Worm (Caenorhabditis elegans) whole organism, L4 larva: ENCODE measurements around the gene F59B2.9.

ENCODE experiments used
- F10B5.3 ChIP-seq: sonication (generic microtip); optimal IDR thresholded peaks from 2 replicates; lab custom pipeline; 2016; ENCODE audit warnings: mild to moderate bottlenecking, missing genetic modification characterization, missing compliant biosample characterization
- Y105C5A.15 ChIP-seq: fragments of 200-800 bp; sonication (Bioruptor generic); IDR thresholded peaks from 2 replicates; pipeline ENCODE4 v1.3.6; 2022; ENCODE audit warnings: missing genetic modification characterization, missing compliant biosample characterization
- Y75B8A.6 ChIP-seq: fragments of 200-800 bp; sonication (Bioruptor generic); IDR thresholded peaks from 2 replicates; pipeline ENCODE4 v1.3.6; 2022; ENCODE audit warnings: missing genetic modification reagents, missing genetic modification characterization, missing compliant biosample characterization
- ZK337.2 ChIP-seq: fragments of 200-800 bp; sonication (Bioruptor generic); IDR thresholded peaks from 2 replicates; pipeline ENCODE4 v1.3.6; 2022; ENCODE audit warnings: missing genetic modification reagents, missing genetic modification characterization, missing compliant biosample characterization
- arid-1 ChIP-seq: fragments of 200-800 bp; sonication (Bioruptor generic); conservative IDR thresholded peaks from 2 replicates; pipeline ENCODE4 v1.3.6; 2022; ENCODE audit warnings: missing genetic modification reagents, missing genetic modification characterization, missing compliant biosample characterization
- attf-4 ChIP-seq: sonication (generic microtip); optimal IDR thresholded peaks from 3 replicates; lab custom pipeline; 2017; ENCODE audit warnings: missing biosample characterization, missing genetic modification characterization
- ceh-28 ChIP-seq: fragments of 150-350 bp; optimal IDR thresholded peaks from 2 replicates; lab custom pipeline; 2014; ENCODE audit warnings: missing biosample characterization, missing genetic modification reagents, missing genetic modification characterization
- ceh-32 ChIP-seq: sonication (generic microtip); optimal IDR thresholded peaks from 2 replicates; lab custom pipeline; 2016; ENCODE audit warnings: mild to moderate bottlenecking, missing genetic modification characterization, missing compliant biosample characterization; ENCODE audit not compliant: poor library complexity
- ces-1 ChIP-seq: fragments of 150-350 bp; sonication (generic microtip); optimal IDR thresholded peaks from 4 replicates; lab custom pipeline; 2014; ENCODE audit warnings: missing biosample characterization, missing genetic modification reagents, missing genetic modification characterization
- ctbp-1 ChIP-seq: fragments of 200-800 bp; sonication (Bioruptor generic); IDR thresholded peaks from 2 replicates; pipeline ENCODE4 v1.3.6; 2022; ENCODE audit warnings: missing genetic modification reagents, missing genetic modification characterization, missing compliant biosample characterization
- daf-12 ChIP-seq: fragments of 150-350 bp; optimal IDR thresholded peaks from 2 replicates; lab custom pipeline; 2014; ENCODE audit warnings: missing biosample characterization, missing genetic modification reagents, missing genetic modification characterization
- dmd-6 ChIP-seq: fragments of 200-800 bp; sonication (Bioruptor generic); IDR thresholded peaks from 2 replicates; pipeline ENCODE4 v1.3.6; 2022; ENCODE audit warnings: missing genetic modification reagents, missing genetic modification characterization, missing compliant biosample characterization
- dpl-1 ChIP-seq: fragments of 150-350 bp; optimal IDR thresholded peaks from 2 replicates; lab custom pipeline; 2014; ENCODE audit warnings: missing biosample characterization, missing genetic modification reagents, missing genetic modification characterization
- dve-1 ChIP-seq: sonication (generic microtip); optimal IDR thresholded peaks from 2 replicates; lab custom pipeline; 2017; ENCODE audit warnings: antibody characterized with exemption, mild to moderate bottlenecking, missing genetic modification characterization, missing compliant biosample characterization; ENCODE audit not compliant: insufficient read depth
- egl-43 ChIP-seq: fragments of 200-800 bp; sonication (Bioruptor generic); IDR thresholded peaks from 2 replicates; pipeline ENCODE4 v1.3.6; 2022; ENCODE audit warnings: missing genetic modification reagents, missing genetic modification characterization, missing compliant biosample characterization
- fkh-10 ChIP-seq: fragments of 150-350 bp; optimal IDR thresholded peaks from 2 replicates; lab custom pipeline; 2014; ENCODE audit warnings: missing biosample characterization, missing genetic modification reagents, missing genetic modification characterization
- hlh-11 ChIP-seq: fragments of 200-800 bp; sonication (Bioruptor generic); optimal IDR thresholded peaks from 2 replicates; lab custom pipeline; 2018; ENCODE audit warnings: mild to moderate bottlenecking, missing genetic modification characterization, missing compliant biosample characterization
- hlh-30 ChIP-seq: sonication (generic microtip); optimal IDR thresholded peaks from 2 replicates; lab custom pipeline; 2017; ENCODE audit warnings: antibody characterized with exemption, mild to moderate bottlenecking, missing genetic modification characterization, missing compliant biosample characterization; ENCODE audit not compliant: insufficient read depth
- hmg-1.1 ChIP-seq: fragments of 200-800 bp; sonication (Bioruptor generic); IDR thresholded peaks from 2 replicates; pipeline ENCODE4 v1.3.6; 2022; ENCODE audit warnings: missing genetic modification reagents, missing genetic modification characterization, missing compliant biosample characterization
- jun-1 ChIP-seq: fragments of 150-350 bp; optimal IDR thresholded peaks from 2 replicates; lab custom pipeline; 2014; ENCODE audit warnings: missing biosample characterization, missing genetic modification reagents, missing genetic modification characterization
- lin-13 ChIP-seq: fragments of 150-350 bp; optimal IDR thresholded peaks from 2 replicates; lab custom pipeline; 2014; ENCODE audit warnings: missing biosample characterization, missing genetic modification reagents, missing genetic modification characterization
- lin-15B ChIP-seq: fragments of 150-350 bp; sonication (generic microtip); optimal IDR thresholded peaks from 3 replicates; lab custom pipeline; 2014; ENCODE audit warnings: missing biosample characterization, missing genetic modification characterization
- lsy-2 ChIP-seq, 2 experiments: fragments of 150-350 bp in 1 of 2; sonication (generic microtip) in 1 of 2; optimal IDR thresholded peaks; 2 replicates each; lab custom pipeline; 2014 to 2017; ENCODE audit warnings: missing biosample characterization in 2 of 2, missing genetic modification characterization in 2 of 2
- madf-5 ChIP-seq, 2 experiments: fragments of 200-800 bp; sonication (Bioruptor generic); IDR thresholded peaks; 2 replicates each; pipeline ENCODE4 v1.3.6; 2022; ENCODE audit warnings: missing compliant biosample characterization in 2 of 2, missing genetic modification characterization in 2 of 2
- madf-9 ChIP-seq: fragments of 200-800 bp; sonication (Bioruptor generic); conservative IDR thresholded peaks from 2 replicates; pipeline ENCODE4 v1.3.6; 2022; ENCODE audit warnings: missing genetic modification reagents, missing genetic modification characterization, missing compliant biosample characterization
- mdl-1 ChIP-seq, 2 experiments: fragments of 150-350 bp in 1 of 2; sonication (generic microtip) in 1 of 2; optimal IDR thresholded peaks; 2 replicates each; lab custom pipeline; 2014 to 2017; ENCODE audit warnings: missing biosample characterization in 2 of 2, missing genetic modification characterization in 2 of 2
- mes-2 ChIP-seq: sonication (generic microtip); optimal IDR thresholded peaks from 2 replicates; lab custom pipeline; 2016; ENCODE audit warnings: missing genotype, mild to moderate bottlenecking, missing genetic modification characterization, missing compliant biosample characterization; ENCODE audit not compliant: poor library complexity, severe bottlenecking
- mxl-2 ChIP-seq: fragments of 200-800 bp; sonication (Bioruptor generic); conservative IDR thresholded peaks from 2 replicates; pipeline ENCODE4 v1.3.6; 2022; ENCODE audit warnings: missing genetic modification reagents, missing genetic modification characterization, missing compliant biosample characterization
- mxl-3 ChIP-seq: fragments of 200-800 bp; sonication (Bioruptor generic); optimal IDR thresholded peaks from 2 replicates; lab custom pipeline; 2018; ENCODE audit warnings: mild to moderate bottlenecking, missing genetic modification characterization, missing compliant biosample characterization
- nhr-10 ChIP-seq: fragments of 150-350 bp; optimal IDR thresholded peaks from 2 replicates; lab custom pipeline; 2014; ENCODE audit warnings: missing biosample characterization, missing genetic modification characterization
- nhr-237 ChIP-seq: sonication (generic microtip); optimal IDR thresholded peaks from 2 replicates; lab custom pipeline; 2017; ENCODE audit warnings: missing biosample characterization, missing genetic modification characterization
- nhr-25 ChIP-seq: sonication (generic microtip); optimal IDR thresholded peaks from 2 replicates; lab custom pipeline; 2017; ENCODE audit warnings: missing genetic modification characterization, mild to moderate bottlenecking, missing compliant biosample characterization, antibody characterized with exemption, moderate library complexity, borderline replicate concordance; ENCODE audit not compliant: insufficient read depth
- nhr-28 ChIP-seq: fragments of 150-350 bp; optimal IDR thresholded peaks from 2 replicates; lab custom pipeline; 2014; ENCODE audit warnings: missing biosample characterization, missing genetic modification characterization
- nhr-42 ChIP-seq: fragments of 200-800 bp; sonication (Bioruptor generic); IDR thresholded peaks from 2 replicates; pipeline ENCODE4 v1.3.6; 2022; ENCODE audit warnings: missing genetic modification characterization, missing compliant biosample characterization
- nhr-48 ChIP-seq: sonication (generic microtip); optimal IDR thresholded peaks from 2 replicates; lab custom pipeline; 2016; ENCODE audit warnings: mild to moderate bottlenecking, missing genetic modification characterization, missing compliant biosample characterization
- nhr-6 ChIP-seq: fragments of 150-350 bp; optimal IDR thresholded peaks from 2 replicates; lab custom pipeline; 2014; ENCODE audit warnings: missing biosample characterization, missing genetic modification characterization
- pqm-1 ChIP-seq: sonication (generic microtip); optimal IDR thresholded peaks from 2 replicates; lab custom pipeline; 2017; ENCODE audit warnings: missing biosample characterization, missing genetic modification characterization
- rbr-2 ChIP-seq: sonication (generic microtip); optimal IDR thresholded peaks from 2 replicates; lab custom pipeline; 2016; ENCODE audit warnings: missing genotype, missing genetic modification characterization, missing compliant biosample characterization
- saeg-2 ChIP-seq: fragments of 200-800 bp; sonication (Bioruptor generic); IDR thresholded peaks from 2 replicates; pipeline ENCODE4 v1.3.6; 2022; ENCODE audit warnings: missing genetic modification reagents, missing genetic modification characterization, missing compliant biosample characterization
- spr-1 ChIP-seq: sonication (generic microtip); optimal IDR thresholded peaks from 2 replicates; lab custom pipeline; 2016; ENCODE audit warnings: mild to moderate bottlenecking, missing genetic modification characterization, missing compliant biosample characterization
- tra-1 ChIP-seq: fragments of 200-800 bp; sonication (Bioruptor generic); IDR thresholded peaks from 2 replicates; pipeline ENCODE4 v1.3.6; 2022; ENCODE audit warnings: missing genetic modification reagents, missing genetic modification characterization, missing compliant biosample characterization
- unc-62 ChIP-seq, 3 experiments: fragments of 150-350 bp in 1 of 3; sonication (generic microtip); optimal IDR thresholded peaks in 2 of 3; peaks in 1 of 3; 1 replicate in 1 of 3; 2 replicates in 2 of 3; lab custom pipeline; 2014 to 2017; ENCODE audit warnings: missing biosample characterization in 3 of 3, missing genetic modification characterization in 3 of 3, missing genetic modification reagents in 3 of 3, missing genotype in 1 of 3
- vab-7 ChIP-seq: fragments of 200-800 bp; sonication (Bioruptor generic); IDR thresholded peaks from 2 replicates; pipeline ENCODE4 v1.3.6; 2022; ENCODE audit warnings: missing genetic modification reagents, missing genetic modification characterization, missing compliant biosample characterization
- zfp-2 ChIP-seq: sonication (generic microtip); optimal IDR thresholded peaks from 2 replicates; lab custom pipeline; 2016; ENCODE audit warnings: mild to moderate bottlenecking, missing genetic modification characterization, missing compliant biosample characterization
- zfp-3 ChIP-seq: fragments of 200-800 bp; sonication (Bioruptor generic); conservative IDR thresholded peaks from 2 replicates; pipeline ENCODE4 v1.3.6; 2022; ENCODE audit warnings: missing genetic modification reagents, missing genetic modification characterization, missing compliant biosample characterization

F59B2.9 gene

ce11 chrIII:8985965-8986364, 26.2 kb downstream of the F59B2.9 start:
- TF ChIP-seq nhr-48 (tag; lab: Kevin White, UChicago) (peak; percentile 22), mxl-2 (GFP tag; lab: Robert Waterston, UW) (no peak), nhr-28 (tag; lab: Kevin White, UChicago) (peak; percentile 69), dve-1 (tag; lab: Kevin White, UChicago) (peak; percentile 39), unc-62 (GFP tag; optimal IDR thresholded peaks at IDR 0.05 in 1 of 2; lab: Kevin White, UChicago) (peak in 1 of 2 experiments; percentile 86), unc-62 (tag; optimal IDR thresholded peaks at IDR 0.05; lab: Kevin White, UChicago) (no peak), hlh-11 (tag; lab: Kevin White, UChicago) (peak; percentile 75), hlh-30 (tag; lab: Kevin White, UChicago) (peak; percentile 76), vab-7 (no peak), lsy-2 (tag; optimal IDR thresholded peaks at IDR 0.05; lab: Kevin White, UChicago) (peak in 1 of 2 experiments; percentile 20), nhr-25 (tag; lab: Kevin White, UChicago) (no peak), saeg-2 (no peak), mxl-3 (GFP tag; lab: Kevin White, UChicago) (peak; percentile 3), dmd-6 (GFP tag; lab: Robert Waterston, UW) (peak; percentile 27; the same call in 1 of the 2 replicates), pqm-1 (peak; percentile 50), nhr-6 (no peak), Y105C5A.15 (GFP tag; lab: Robert Waterston, UW) (no peak), fkh-10 (GFP tag; lab: Kevin White, UChicago) (no peak), rbr-2 (tag; lab: Kevin White, UChicago) (no peak), mdl-1 (tag; optimal IDR thresholded peaks at IDR 0.05; lab: Kevin White, UChicago) (peak in 1 of 2 experiments; percentile 61), ces-1 (GFP tag; lab: Kevin White, UChicago) (no peak)
- TF ChIP-seq, all 104 proteins: peak for 11

- TF ChIP-seq hlh-11 (tag; lab: Kevin White, UChicago) = no peak
- TF ChIP-seq madf-9 (GFP tag; lab: Robert Waterston, UW) = no peak
- TF ChIP-seq dve-1 (tag; lab: Kevin White, UChicago) = no peak
- no peak for TF ChIP-seq lsy-2 (tag; optimal IDR thresholded peaks at IDR 0.05; lab: Kevin White, UChicago)
- TF ChIP-seq jun-1 (tag; lab: Kevin White, UChicago) = no peak
- no peak for TF ChIP-seq zfp-2 (tag; lab: Kevin White, UChicago)
- no peak for TF ChIP-seq fkh-10 (GFP tag; lab: Kevin White, UChicago)
- TF ChIP-seq F10B5.3 = no peak
- no peak for TF ChIP-seq arid-1 (GFP tag; lab: Robert Waterston, UW)
- no peak for TF ChIP-seq madf-5 (GFP tag; IDR thresholded peaks at IDR 0.05; lab: Robert Waterston, UW)
- no peak for TF ChIP-seq spr-1 (tag; lab: Kevin White, UChicago)
- TF ChIP-seq unc-62 (GFP tag; optimal IDR thresholded peaks at IDR 0.05 in 1 of 2; lab: Kevin White, UChicago) = no peak
- no peak for TF ChIP-seq unc-62 (tag; optimal IDR thresholded peaks at IDR 0.05; lab: Kevin White, UChicago)
- TF ChIP-seq nhr-6 = no peak
- TF ChIP-seq ctbp-1 (GFP tag; lab: Robert Waterston, UW) = no peak
- TF ChIP-seq nhr-42 (GFP tag; lab: Robert Waterston, UW) = no peak
- no peak for TF ChIP-seq tra-1 (GFP tag; lab: Robert Waterston, UW)
Observed at ce11 chrIII:8985461-8985860, 26.7 kb downstream of the F59B2.9 start.

- TF ChIP-seq zfp-3 (GFP tag; lab: Robert Waterston, UW) (no peak), daf-12 (no peak), nhr-10 (tag; lab: Kevin White, UChicago) (no peak), nhr-25 (tag; lab: Kevin White, UChicago) (no peak), fkh-10 (GFP tag; lab: Kevin White, UChicago) (peak; percentile 76), Y75B8A.6 (GFP tag; lab: Robert Waterston, UW) (no peak), ceh-28 (tag; lab: Kevin White, UChicago) (no peak), lin-15B (tag; lab: Kevin White, UChicago) (no peak), arid-1 (GFP tag; lab: Robert Waterston, UW) (peak; percentile 52; the same call in 1 of the 2 replicates), ceh-32 (tag; lab: Kevin White, UChicago) (no peak), mes-2 (tag; lab: Kevin White, UChicago) (peak; percentile 8), nhr-42 (GFP tag; lab: Robert Waterston, UW) (no peak), attf-4 (tag; lab: Kevin White, UChicago) (no peak), nhr-237 (no peak), egl-43 (GFP tag; lab: Robert Waterston, UW) (no peak), hmg-1.1 (GFP tag; lab: Robert Waterston, UW) (peak; percentile 62), lin-13 (no peak), dpl-1 (peak; percentile 43), ZK337.2 (GFP tag; lab: Robert Waterston, UW) (no peak), Y105C5A.15 (GFP tag; lab: Robert Waterston, UW) (no peak)
Observed at ce11 chrIII:8984960-8985359, 27.2 kb downstream of the F59B2.9 start.
